Worm (Caenorhabditis elegans): Measurements from ENCODE around the gene B0393.7.

ce11 chrIII:4802707-4803106 is 24.8 kb upstream of the B0393.7 start, which contains the start of gene metl-5:
- TF ChIP-seq Y22D7AL.16 (tag; optimal IDR thresholded peaks at IDR 0.05) (no peak), F13H6.1 (tag; optimal IDR thresholded peaks at IDR 0.05) (no peak), eyg-1 (tag; optimal IDR thresholded peaks at IDR 0.05) (no peak), nhr-11 (tag; optimal IDR thresholded peaks at IDR 0.05) (no peak), lim-6 (tag; optimal IDR thresholded peaks at IDR 0.05) (no peak), nfya-1 (tag; optimal IDR thresholded peaks at IDR 0.05) (no peak), K09A11.1 (tag; optimal IDR thresholded peaks at IDR 0.05; ENCODE audit: insufficient read depth) (no peak), mec-3 (tag; optimal IDR thresholded peaks at IDR 0.05; ENCODE audit: borderline replicate concordance) (no peak), zip-5 (tag; optimal IDR thresholded peaks at IDR 0.05) (no peak), unc-86 (tag; optimal IDR thresholded peaks at IDR 0.05) (no peak), ets-4 (tag; optimal IDR thresholded peaks at IDR 0.05) (no peak)

Data from whole organism, late embryonic.